Worm (Caenorhabditis elegans) whole organism, late embryonic: ENCODE data around the gene irld-21.

Experiments used
- C08G9.2 ChIP-seq: sonication (generic microtip); optimal IDR thresholded peaks from 2 replicates; lab custom pipeline; 2016; ENCODE audit warnings: mild to moderate bottlenecking, missing genetic modification characterization, moderate library complexity, missing compliant biosample characterization
- F13H6.1 ChIP-seq: sonication (generic microtip); optimal IDR thresholded peaks from 2 replicates; lab custom pipeline; 2016; ENCODE audit warnings: missing genetic modification characterization, missing compliant biosample characterization
- K09A11.1 ChIP-seq: sonication (generic microtip); optimal IDR thresholded peaks from 2 replicates; lab custom pipeline; 2017; ENCODE audit warnings: antibody characterized with exemption, mild to moderate bottlenecking, missing genetic modification characterization, missing compliant biosample characterization; ENCODE audit not compliant: insufficient read depth
- ahr-1 ChIP-seq: sonication (generic microtip); optimal IDR thresholded peaks from 2 replicates; lab custom pipeline; 2016; ENCODE audit warnings: missing genetic modification characterization, missing compliant biosample characterization
- ceh-2 ChIP-seq: sonication (generic microtip); optimal IDR thresholded peaks from 2 replicates; lab custom pipeline; 2016; ENCODE audit warnings: missing genotype, missing genetic modification characterization, missing compliant biosample characterization
- ceh-22 ChIP-seq: sonication (generic microtip); optimal IDR thresholded peaks from 2 replicates; lab custom pipeline; 2017; ENCODE audit warnings: missing biosample characterization, missing genetic modification characterization
- ceh-31 ChIP-seq: sonication (generic microtip); optimal IDR thresholded peaks from 2 replicates; lab custom pipeline; 2016; ENCODE audit warnings: missing genetic modification characterization, missing compliant biosample characterization
- ceh-34 ChIP-seq: sonication (generic microtip); optimal IDR thresholded peaks from 2 replicates; lab custom pipeline; 2016; ENCODE audit warnings: mild to moderate bottlenecking, missing genetic modification characterization, missing compliant biosample characterization
- elt-2 ChIP-seq: sonication (generic microtip); optimal IDR thresholded peaks from 2 replicates; lab custom pipeline; 2016; ENCODE audit warnings: missing genetic modification reagents, missing genetic modification characterization, missing compliant biosample characterization
- elt-4 ChIP-seq: sonication (generic microtip); optimal IDR thresholded peaks from 2 replicates; lab custom pipeline; 2016; ENCODE audit warnings: missing genetic modification characterization, missing compliant biosample characterization
- ets-4 ChIP-seq: sonication (generic microtip); optimal IDR thresholded peaks from 2 replicates; lab custom pipeline; 2016; ENCODE audit warnings: missing genetic modification characterization, missing compliant biosample characterization
- fax-1 ChIP-seq: sonication (generic microtip); optimal IDR thresholded peaks from 2 replicates; lab custom pipeline; 2016; ENCODE audit warnings: missing genotype, missing genetic modification characterization, missing compliant biosample characterization
- fkh-10 ChIP-seq: fragments of 150-350 bp; optimal IDR thresholded peaks from 2 replicates; lab custom pipeline; 2014; ENCODE audit warnings: missing biosample characterization, missing genetic modification reagents, missing genetic modification characterization
- fkh-6 ChIP-seq: sonication (generic microtip); optimal IDR thresholded peaks from 2 replicates; lab custom pipeline; 2016; ENCODE audit warnings: missing genetic modification characterization, missing compliant biosample characterization
- hlh-13 ChIP-seq: fragments of 200-800 bp; sonication (Bioruptor generic); optimal IDR thresholded peaks from 2 replicates; lab custom pipeline; 2018; ENCODE audit warnings: mild to moderate bottlenecking, missing genetic modification characterization, missing compliant biosample characterization
- hlh-30 ChIP-seq: sonication (generic microtip); optimal IDR thresholded peaks from 2 replicates; lab custom pipeline; 2017; ENCODE audit warnings: antibody characterized with exemption, missing genetic modification characterization, missing compliant biosample characterization; ENCODE audit not compliant: insufficient read depth
- hlh-8 ChIP-seq: sonication (generic microtip); optimal IDR thresholded peaks from 2 replicates; lab custom pipeline; 2016; ENCODE audit warnings: missing genotype, missing genetic modification characterization, missing compliant biosample characterization
- lim-6 ChIP-seq: sonication (generic microtip); optimal IDR thresholded peaks from 2 replicates; lab custom pipeline; 2016; ENCODE audit warnings: missing genetic modification characterization, missing compliant biosample characterization
- nfya-1 ChIP-seq: sonication (generic microtip); optimal IDR thresholded peaks from 2 replicates; lab custom pipeline; 2017; ENCODE audit warnings: missing genetic modification characterization, mild to moderate bottlenecking, missing compliant biosample characterization, antibody characterized with exemption, moderate library complexity
- npax-4 ChIP-seq: sonication (generic microtip); optimal IDR thresholded peaks from 2 replicates; lab custom pipeline; 2016; ENCODE audit warnings: missing genetic modification characterization, missing compliant biosample characterization
- pax-1 ChIP-seq: fragments of 150-350 bp; optimal IDR thresholded peaks from 2 replicates; lab custom pipeline; 2014; ENCODE audit warnings: missing biosample characterization, missing genetic modification characterization
- ref-2 ChIP-seq: sonication (generic microtip); optimal IDR thresholded peaks from 2 replicates; lab custom pipeline; 2016; ENCODE audit warnings: missing genetic modification characterization, missing compliant biosample characterization
- rnt-1 ChIP-seq: sonication (generic microtip); optimal IDR thresholded peaks from 2 replicates; lab custom pipeline; 2016; ENCODE audit warnings: missing genetic modification characterization, missing compliant biosample characterization
- sdc-2 ChIP-seq: sonication (generic microtip); optimal IDR thresholded peaks from 2 replicates; lab custom pipeline; 2016; ENCODE audit warnings: missing genotype, missing genetic modification characterization, missing compliant biosample characterization
- sox-2 ChIP-seq: fragments of 200-800 bp; sonication (Bioruptor generic); IDR thresholded peaks from 2 replicates; pipeline ENCODE4 v1.3.6; 2022; ENCODE audit warnings: missing genetic modification reagents, missing genetic modification characterization, missing compliant biosample characterization
- sox-4 ChIP-seq: sonication (generic microtip); optimal IDR thresholded peaks from 2 replicates; lab custom pipeline; 2017; ENCODE audit warnings: mild to moderate bottlenecking, missing genetic modification characterization, inconsistent platforms, missing compliant biosample characterization
- syd-9 ChIP-seq: sonication (generic microtip); optimal IDR thresholded peaks from 2 replicates; lab custom pipeline; 2016; ENCODE audit warnings: mild to moderate bottlenecking, missing genetic modification characterization, moderate library complexity, missing compliant biosample characterization
- tbx-2 ChIP-seq: sonication (generic microtip); optimal IDR thresholded peaks from 2 replicates; lab custom pipeline; 2016; ENCODE audit warnings: missing genetic modification characterization, missing compliant biosample characterization
- tbx-7 ChIP-seq: sonication (generic microtip); optimal IDR thresholded peaks from 2 replicates; lab custom pipeline; 2016; ENCODE audit warnings: missing genotype, missing genetic modification characterization, missing compliant biosample characterization
- ttx-3 ChIP-seq: sonication (generic microtip); optimal IDR thresholded peaks from 2 replicates; lab custom pipeline; 2016; ENCODE audit warnings: missing genetic modification reagents, missing genetic modification characterization, missing compliant biosample characterization
- unc-3 ChIP-seq, 2 experiments: fragments of 200-800 bp in 1 of 2; sonication (Bioruptor generic) in 1 of 2; sonication (generic microtip) in 1 of 2; conservative IDR thresholded peaks in 1 of 2; optimal IDR thresholded peaks in 1 of 2; 2 replicates each; pipeline versions ENCODE4 v1.3.6 to Lab custom; 2016 to 2022; ENCODE audit warnings: missing compliant biosample characterization in 2 of 2, missing genetic modification characterization in 2 of 2, missing genetic modification reagents in 1 of 2
- unc-42 ChIP-seq: sonication (generic microtip); optimal IDR thresholded peaks from 2 replicates; lab custom pipeline; 2016; ENCODE audit warnings: missing genotype, missing genetic modification characterization, missing compliant biosample characterization
- unc-86 ChIP-seq: sonication (generic microtip); optimal IDR thresholded peaks from 2 replicates; lab custom pipeline; 2016; ENCODE audit warnings: missing genetic modification characterization, missing compliant biosample characterization
- zip-5 ChIP-seq: sonication (generic microtip); optimal IDR thresholded peaks from 2 replicates; lab custom pipeline; 2016; ENCODE audit warnings: missing genetic modification characterization, missing compliant biosample characterization

The irld-21 gene

ce11 chrIV:10085401-10086187 is 36.5 kb downstream of the irld-21 start, which contains the start of the genes col-2 and ndc-80:
TSS of gene col-2 (minus strand) at chrIV:10085451.
TSS of gene ndc-80 (plus strand) at chrIV:10086137.
- TF ChIP-seq syd-9 (tag; lab: Kevin White, UChicago) (no peak), unc-42 (tag; lab: Kevin White, UChicago) (peak; percentile 55), ceh-34 (peak; percentile 57), ets-4 (tag; lab: Kevin White, UChicago) (peak; percentile 72), ref-2 (peak; percentile 48), fkh-6 (tag; lab: Kevin White, UChicago) (peak; percentile 36), tbx-7 (peak; percentile 57), ceh-2 (tag; lab: Kevin White, UChicago) (peak; percentile 67), fax-1 (tag; lab: Kevin White, UChicago) (peak; percentile 64), C08G9.2 (tag; lab: Kevin White, UChicago) (peak; percentile 63), nfya-1 (tag; lab: Kevin White, UChicago) (peak; percentile 51), lim-6 (tag; lab: Kevin White, UChicago) (peak; percentile 33), tbx-2 (tag; lab: Kevin White, UChicago) (peak; percentile 83), sox-2 (GFP tag; lab: Robert Waterston, UW) (no peak), ceh-31 (peak; percentile 90), rnt-1 (tag; lab: Kevin White, UChicago) (peak; percentile 25), fkh-10 (GFP tag; lab: Kevin White, UChicago) (no peak), zip-5 (peak; percentile 49), unc-86 (tag; lab: Kevin White, UChicago) (no peak)

ce11 chrIV:10084323-10084959 is 37.7 kb downstream of the irld-21 start, which contains the start of gene W01B6.8:
TSS of gene W01B6.8 (minus strand) at chrIV:10084373.
- TF ChIP-seq pax-1 (tag; lab: Kevin White, UChicago), result no peak
- TF ChIP-seq elt-4, result peak; percentile 2
- TF ChIP-seq syd-9 (tag; lab: Kevin White, UChicago), result peak; percentile 9

- no peak for TF ChIP-seq fax-1 (tag; lab: Kevin White, UChicago)
- no peak for TF ChIP-seq ttx-3 (tag; lab: Kevin White, UChicago)
- no peak for TF ChIP-seq fkh-10 (GFP tag; lab: Kevin White, UChicago)
- TF ChIP-seq sox-2 (GFP tag; lab: Robert Waterston, UW), result no peak
- no peak for TF ChIP-seq lim-6 (tag; lab: Kevin White, UChicago)
- TF ChIP-seq nfya-1 (tag; lab: Kevin White, UChicago), result no peak
- no peak for TF ChIP-seq ceh-22 (tag; lab: Kevin White, UChicago)
- TF ChIP-seq hlh-13, result no peak
Observed at ce11 chrIV:10080816-10081215, 41.3 kb downstream of the irld-21 start, which contains the start of gene W01B6.6. TSS of gene W01B6.6 (plus strand) at chrIV:10081116.

DNA sequence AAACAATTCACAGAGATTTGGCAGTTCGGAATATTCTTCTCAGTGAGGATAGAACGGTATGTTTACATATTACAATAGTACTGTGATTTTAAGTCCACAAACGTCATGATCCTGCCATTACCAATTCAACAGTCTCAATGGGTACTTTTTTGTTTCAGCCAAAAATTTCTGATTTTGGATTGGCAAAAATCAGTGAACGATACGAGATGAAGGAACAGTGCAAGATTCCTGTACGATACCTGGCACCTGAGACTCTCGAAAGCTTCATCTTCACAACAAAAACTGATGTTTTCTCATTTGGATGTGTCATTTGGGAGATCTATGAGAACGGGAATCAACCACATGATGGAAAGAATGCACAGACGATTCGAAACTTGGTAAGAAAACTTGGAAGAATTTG is 44.1 kb downstream of the irld-21 start:
- TF ChIP-seq fax-1 (tag; lab: Kevin White, UChicago) (no peak), F13H6.1 (tag; lab: Kevin White, UChicago) (no peak), elt-2 (tag; lab: Kevin White, UChicago) (no peak), unc-42 (tag; lab: Kevin White, UChicago) (no peak), sox-4 (tag; lab: Kevin White, UChicago) (no peak), ceh-22 (tag; lab: Kevin White, UChicago) (no peak), ahr-1 (tag; lab: Kevin White, UChicago) (no peak)

DNA sequence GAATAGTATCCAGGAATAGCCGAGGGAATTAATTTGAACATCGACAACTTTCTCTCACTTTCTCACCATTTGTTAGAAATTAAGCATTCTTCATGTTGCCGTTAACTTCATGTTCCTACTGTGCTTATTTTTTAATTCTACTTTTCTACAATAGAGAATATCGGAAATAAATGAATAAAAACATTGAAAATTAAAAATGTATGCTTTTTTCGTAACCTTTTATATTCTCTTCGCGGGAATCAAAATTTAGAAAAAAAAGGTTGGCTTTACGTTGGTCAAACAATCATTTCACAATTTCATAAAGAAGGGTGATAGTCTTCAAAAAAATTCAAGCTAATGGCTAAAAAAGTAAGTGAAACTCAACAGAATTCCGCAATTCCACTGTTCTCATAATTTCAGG is 46.2 kb downstream of the irld-21 start, which contains the start of gene W01B6.5:
Gene W01B6.5 (plus strand): TSS at position 301 of the 400 bp plus-strand sequence.
- TF ChIP-seq ceh-22 (tag; lab: Kevin White, UChicago) (no peak), hlh-8 (tag; lab: Kevin White, UChicago) (no peak), hlh-30 (no peak), tbx-2 (tag; lab: Kevin White, UChicago) (no peak), sdc-2 (tag; lab: Kevin White, UChicago) (no peak), K09A11.1 (tag; lab: Kevin White, UChicago) (no peak), fkh-10 (GFP tag; lab: Kevin White, UChicago) (no peak), unc-3 (GFP tag; conservative IDR thresholded peaks at IDR 0.05; lab: Robert Waterston, UW) (no peak), unc-3 (tag; optimal IDR thresholded peaks at IDR 0.05; lab: Kevin White, UChicago) (no peak), C08G9.2 (tag; lab: Kevin White, UChicago) (no peak), npax-4 (no peak)
